Worm (Caenorhabditis elegans) whole organism, L4/young adult: ENCODE results near the gene F41C6.7.
"Not testable (repeated sequence)": the region's sequence is repeated elsewhere in the genome, so short reads cannot be mapped to it uniquely, and the experiment has no call there.

Experiments used
- W03F9.2 ChIP-seq: fragments of 150-350 bp; optimal IDR thresholded peaks from 2 replicates; lab custom pipeline; 2014; ENCODE audit warnings: missing biosample characterization, missing genetic modification characterization
- dao-5 ChIP-seq: sonication (generic microtip); optimal IDR thresholded peaks from 2 replicates; lab custom pipeline; 2016; ENCODE audit warnings: missing genotype, missing genetic modification characterization, moderate library complexity, missing compliant biosample characterization
- him-1 ChIP-seq: sonication (generic microtip); optimal IDR thresholded peaks from 2 replicates; lab custom pipeline; 2016; ENCODE audit warnings: missing genotype, missing genetic modification reagents, missing genetic modification characterization, missing compliant biosample characterization

F41C6.7 gene

DNA sequence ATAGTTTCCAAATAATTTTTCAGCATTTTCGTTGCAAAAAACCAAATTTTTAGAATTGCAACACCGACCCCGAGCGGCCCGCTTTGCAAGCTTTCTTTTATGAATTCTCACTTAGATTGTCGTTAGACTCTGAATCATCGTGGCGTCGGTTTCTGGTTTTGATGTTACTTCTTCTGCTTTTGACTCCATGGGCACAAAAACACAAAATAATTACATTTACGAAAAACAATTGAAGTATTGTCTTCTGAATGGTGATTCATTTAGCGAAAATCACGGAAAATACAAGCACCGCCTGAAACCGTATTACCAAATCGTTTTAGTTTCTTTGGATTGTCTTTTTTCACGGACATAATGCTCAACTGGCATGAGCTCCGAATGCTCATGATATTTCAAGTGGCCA lies 16.0 kb upstream of the F41C6.7 start, which contains the start of gene pes-23:
pes-23 (plus strand) TSS at position 301 of the 400 bp plus-strand sequence.
- TF ChIP-seq him-1 (tag; lab: Kevin White, UChicago) = no peak
- no peak for TF ChIP-seq W03F9.2 (tag; lab: Kevin White, UChicago)
- no peak for TF ChIP-seq dao-5 (tag; lab: Kevin White, UChicago)

DNA sequence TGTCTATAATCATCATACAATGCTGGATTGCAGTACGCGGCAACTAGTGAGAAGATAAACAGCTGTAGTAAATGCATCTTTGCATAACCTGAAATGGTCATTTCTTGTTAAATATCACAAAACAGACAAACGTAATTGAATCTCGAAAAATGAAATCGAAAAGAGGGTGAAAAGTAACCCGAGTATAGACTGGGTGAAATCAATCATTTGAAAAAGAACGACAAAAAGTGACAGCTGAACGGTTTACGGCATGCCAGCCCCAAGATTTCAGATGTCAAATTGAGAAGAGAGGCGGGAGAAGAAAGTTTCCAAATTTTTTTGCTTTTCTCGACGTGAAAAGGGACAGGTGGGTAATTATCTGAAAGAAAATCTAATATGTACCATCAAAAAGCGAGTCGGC lies 14.8 kb upstream of the F41C6.7 start, which contains the start of gene F14B8.4:
F14B8.4 (minus strand) TSS at position 101 of the 400 bp plus-strand sequence.
- TF ChIP-seq W03F9.2 (tag; lab: Kevin White, UChicago) = no peak
- no peak for TF ChIP-seq him-1 (tag; lab: Kevin White, UChicago)
- no peak for TF ChIP-seq dao-5 (tag; lab: Kevin White, UChicago)

DNA sequence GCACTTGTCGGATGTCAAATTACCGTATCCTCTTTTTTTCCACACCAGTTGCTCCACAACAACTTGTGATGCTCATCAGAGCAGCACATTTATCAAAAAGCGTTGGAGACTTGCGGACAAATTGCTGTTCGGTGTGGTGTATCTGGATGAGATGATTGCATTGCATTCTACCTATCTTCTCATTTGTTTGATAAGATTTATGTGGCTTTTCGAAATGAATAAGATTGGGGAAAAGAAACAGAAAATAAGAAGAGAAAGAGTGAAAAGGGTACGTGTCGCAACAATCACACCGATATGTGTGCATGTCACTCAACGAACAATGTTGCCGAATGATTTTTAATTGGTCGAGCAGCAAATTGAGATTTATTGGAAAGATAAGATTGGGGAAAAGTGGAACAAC lies 9.0 kb upstream of the F41C6.7 start:
- TF ChIP-seq dao-5 (tag; lab: Kevin White, UChicago) (no peak), him-1 (tag; lab: Kevin White, UChicago) (no peak), W03F9.2 (tag; lab: Kevin White, UChicago) (no peak)

DNA sequence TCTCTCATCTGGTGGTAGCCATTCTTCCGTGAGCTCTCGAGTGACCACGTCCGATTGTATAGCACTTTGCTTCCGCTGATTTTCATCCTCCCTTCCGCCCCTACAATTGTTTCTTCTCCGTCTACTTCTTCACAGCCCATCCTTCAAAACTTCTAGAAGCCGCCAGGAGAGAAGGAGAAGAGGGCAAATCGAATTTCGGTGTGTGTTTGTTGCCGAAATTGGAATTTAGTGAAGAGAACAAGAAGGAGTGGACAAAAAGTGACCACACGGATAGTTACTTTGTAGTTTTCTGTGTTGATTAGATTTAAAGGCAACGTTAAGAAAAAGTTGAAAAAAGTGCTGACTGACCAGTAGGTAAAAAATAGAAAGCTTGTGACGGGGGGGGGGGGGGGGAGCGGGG lies 8.0 kb upstream of the F41C6.7 start:
- TF ChIP-seq him-1 (tag; lab: Kevin White, UChicago) = no peak
- no peak for TF ChIP-seq dao-5 (tag; lab: Kevin White, UChicago)
- no peak for TF ChIP-seq W03F9.2 (tag; lab: Kevin White, UChicago)

DNA sequence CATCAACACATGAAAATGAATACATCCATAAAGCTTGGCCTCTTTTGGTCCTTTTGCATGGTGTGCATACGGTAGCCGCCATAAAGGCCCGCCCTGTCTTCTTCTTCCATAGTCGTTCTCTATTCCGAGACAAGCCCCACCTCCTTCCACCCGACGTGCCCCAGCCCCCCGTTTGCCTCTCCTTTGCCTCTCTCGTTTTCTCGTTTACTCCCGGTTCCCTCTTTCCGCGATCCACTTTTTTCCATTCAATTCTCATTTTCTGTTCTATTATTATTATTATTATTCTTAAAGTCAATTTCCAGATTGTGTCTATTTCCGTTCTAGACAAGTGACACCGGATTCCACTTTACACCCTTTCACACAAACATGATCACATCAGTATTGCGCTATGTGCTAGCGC lies 4.3 kb upstream of the F41C6.7 start, which contains the start of gene unc-6:
unc-6 (plus strand) TSS at position 301 of the 400 bp plus-strand sequence.
- TF ChIP-seq W03F9.2 (tag; lab: Kevin White, UChicago) = no peak
- TF ChIP-seq him-1 (tag; lab: Kevin White, UChicago) = no peak
- TF ChIP-seq dao-5 (tag; lab: Kevin White, UChicago) = no peak

DNA sequence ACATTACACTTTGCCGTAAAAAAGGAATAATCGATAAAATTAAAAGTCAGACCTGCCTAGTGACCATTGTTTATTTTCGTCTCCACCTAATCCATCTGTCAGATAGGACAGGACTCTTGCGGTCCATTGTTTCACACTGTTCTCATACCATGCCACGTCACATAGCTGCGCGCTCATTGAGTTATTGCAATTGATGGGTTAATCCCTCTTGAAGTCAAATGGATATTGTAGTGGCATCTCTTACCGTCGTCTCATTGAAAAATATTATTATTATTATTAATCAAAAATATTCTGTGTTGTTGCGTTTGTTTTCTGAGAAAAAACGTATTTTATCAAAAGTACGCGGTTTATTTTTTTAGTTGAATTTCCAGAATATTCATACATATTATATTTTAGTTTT lies 3.1 kb upstream of the F41C6.7 start:
- TF ChIP-seq dao-5 (tag; lab: Kevin White, UChicago) = no peak
- no peak for TF ChIP-seq W03F9.2 (tag; lab: Kevin White, UChicago)
- no peak for TF ChIP-seq him-1 (tag; lab: Kevin White, UChicago)

DNA sequence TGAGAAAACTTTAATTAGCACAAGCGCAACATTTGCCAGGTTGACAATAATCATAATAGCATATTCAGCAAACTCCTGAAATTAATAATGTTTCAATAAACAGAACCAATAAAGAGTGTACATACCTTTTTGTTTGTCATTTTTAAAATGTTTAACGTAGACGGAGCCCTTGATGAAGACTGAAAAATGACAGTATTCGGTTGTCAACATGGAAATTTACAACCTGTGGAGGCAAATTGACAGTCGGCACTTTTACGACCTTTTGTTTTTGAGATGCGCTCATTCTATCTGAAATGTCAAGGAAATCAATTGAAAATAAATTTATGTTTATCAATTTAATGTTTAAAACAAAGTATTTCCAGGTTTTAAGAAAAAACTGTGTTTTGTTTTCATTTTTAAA lies 638 bp downstream of the F41C6.7 start:
- TF ChIP-seq W03F9.2 (tag; lab: Kevin White, UChicago) (no peak), dao-5 (tag; lab: Kevin White, UChicago) (no peak), him-1 (tag; lab: Kevin White, UChicago) (no peak)

DNA sequence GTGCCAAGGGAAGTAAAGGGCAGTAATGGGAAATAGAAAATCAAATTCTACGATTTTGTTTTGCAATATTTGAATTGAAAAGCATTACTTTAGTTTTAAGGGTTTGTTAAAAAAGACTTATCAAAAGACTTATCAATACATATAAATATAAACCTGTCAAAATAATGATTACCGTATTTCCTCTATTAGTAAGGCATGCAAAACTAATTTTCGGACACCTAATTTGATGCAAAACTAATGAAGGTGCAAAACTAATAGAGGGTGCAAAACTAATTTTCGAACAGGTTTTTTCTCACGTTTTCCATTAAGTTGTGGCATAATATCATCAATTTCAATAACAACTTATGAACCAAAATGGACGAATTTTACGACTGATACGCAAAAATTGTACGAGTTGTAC lies 3.3 kb downstream of the F41C6.7 start, which contains the start of gene F41C6.6:
F41C6.6 (minus strand) TSS at position 101 of the 400 bp plus-strand sequence.
- not testable (repeated sequence) for TF ChIP-seq him-1, dao-5, W03F9.2 (tag; lab: Kevin White, UChicago)

DNA sequence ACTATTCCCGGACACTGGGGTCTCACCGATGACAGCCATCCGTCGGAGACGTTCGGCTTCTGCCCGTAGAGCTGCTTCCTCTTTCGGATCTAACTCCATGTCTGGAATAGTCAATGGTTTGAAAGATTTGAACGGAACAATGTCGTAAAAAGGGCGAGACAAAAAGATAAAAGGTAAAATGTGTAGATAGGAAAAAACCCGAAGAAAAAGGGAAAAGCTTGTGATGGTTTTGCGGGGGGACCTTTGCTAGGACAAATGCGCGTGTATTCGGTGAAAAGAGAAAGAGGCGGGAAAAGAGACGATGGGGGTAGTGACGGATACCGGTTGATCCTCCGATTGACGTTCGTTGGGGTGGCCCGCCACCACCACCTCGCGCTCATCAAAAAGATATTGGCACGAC lies 7.6 kb downstream of the F41C6.7 start, which contains the start of gene col-173:
col-173 (minus strand) TSS at position 101 of the 400 bp plus-strand sequence.
- TF ChIP-seq him-1 (tag; lab: Kevin White, UChicago) = no peak
- TF ChIP-seq dao-5 (tag; lab: Kevin White, UChicago) = no peak
- no peak for TF ChIP-seq W03F9.2 (tag; lab: Kevin White, UChicago)

DNA sequence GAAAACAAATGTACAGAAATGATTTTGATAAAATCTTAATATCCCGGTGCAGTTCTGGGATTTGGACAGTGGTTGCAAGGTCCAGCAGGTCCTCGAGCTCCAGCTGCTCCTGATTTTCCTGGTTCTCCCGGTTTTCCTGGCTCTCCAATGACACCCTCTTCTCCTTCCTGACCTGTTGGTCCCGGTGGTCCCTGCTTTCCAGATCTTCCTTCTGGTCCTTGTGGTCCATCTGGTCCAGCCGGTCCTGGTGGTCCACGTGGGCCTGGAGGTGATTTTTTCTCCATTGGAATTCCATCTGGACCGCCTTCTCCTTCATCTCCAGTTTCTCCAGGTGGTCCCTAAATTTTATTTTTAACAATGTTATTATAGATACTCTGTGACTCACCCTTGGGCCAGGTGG lies 9.8 kb downstream of the F41C6.7 start:
- no peak for TF ChIP-seq him-1 (tag; lab: Kevin White, UChicago)
- no peak for TF ChIP-seq W03F9.2 (tag; lab: Kevin White, UChicago)
- no peak for TF ChIP-seq dao-5 (tag; lab: Kevin White, UChicago)

DNA sequence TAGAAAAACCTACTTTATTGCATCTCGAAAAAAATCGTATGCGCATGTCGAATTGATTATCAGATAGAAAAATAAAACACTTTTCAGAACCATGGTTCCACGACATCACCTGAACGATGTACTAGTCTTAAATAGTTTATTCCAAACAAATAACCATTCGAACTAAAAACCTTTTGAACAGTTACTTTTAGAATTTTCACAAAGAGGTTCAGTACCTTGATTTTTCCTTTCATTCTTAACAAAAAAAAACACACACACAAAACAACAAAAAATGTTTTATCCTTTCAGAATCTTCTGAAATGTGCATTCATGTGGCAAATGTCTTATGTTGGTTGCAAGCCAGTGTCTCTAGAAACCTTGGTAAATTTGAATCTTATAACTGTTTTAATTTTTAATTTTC lies 10.4 kb downstream of the F41C6.7 start, which contains the start of gene F41C6.4:
F41C6.4 (minus strand) TSS at position 101 of the 400 bp plus-strand sequence.
- no peak for TF ChIP-seq him-1 (tag; lab: Kevin White, UChicago)
- TF ChIP-seq W03F9.2 (tag; lab: Kevin White, UChicago) = no peak
- TF ChIP-seq dao-5 (tag; lab: Kevin White, UChicago) = no peak

DNA sequence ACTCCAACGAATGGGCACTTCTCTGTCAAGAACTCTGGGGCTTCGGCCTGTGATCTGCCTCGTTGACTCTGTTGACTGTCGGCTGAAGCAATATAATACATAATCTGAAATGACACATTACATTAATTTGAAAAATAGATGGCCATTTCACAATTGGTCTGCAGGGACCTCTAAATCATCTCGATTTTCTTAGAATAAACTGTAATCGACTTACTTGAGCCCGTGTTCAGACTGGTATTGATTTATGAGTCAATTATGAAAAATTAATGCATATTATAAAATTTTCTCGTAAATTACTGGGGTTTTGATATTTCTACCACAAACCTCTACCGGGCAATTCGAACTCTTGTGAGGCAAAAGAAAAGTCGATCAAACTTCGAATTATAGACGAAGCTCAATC lies 16.4 kb downstream of the F41C6.7 start, which contains the start of gene C53B7.6:
C53B7.6 (minus strand) TSS at position 101 of the 400 bp plus-strand sequence.
- not testable (repeated sequence) for TF ChIP-seq W03F9.2, him-1, dao-5 (tag; lab: Kevin White, UChicago)

DNA sequence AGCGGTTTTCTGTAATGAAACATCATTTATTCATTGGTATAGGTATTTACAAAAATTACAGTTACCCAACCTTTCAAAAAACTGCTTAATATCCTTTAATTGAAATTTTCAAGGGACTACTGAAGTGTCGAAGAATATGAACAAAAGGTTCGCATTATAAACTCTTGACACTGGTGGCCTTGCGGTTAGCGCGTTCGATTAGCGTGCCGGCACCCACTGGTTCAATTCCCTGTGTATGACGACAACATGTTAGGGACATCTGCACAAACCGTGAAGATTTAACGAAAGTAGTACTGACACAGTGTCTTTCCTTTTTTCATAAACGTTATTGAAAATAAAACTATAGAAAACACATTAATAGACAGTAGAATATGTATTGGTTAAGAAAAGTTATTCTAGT lies 17.4 kb downstream of the F41C6.7 start:
- TF ChIP-seq W03F9.2 (tag; lab: Kevin White, UChicago) (peak; percentile 47), dao-5 (tag; lab: Kevin White, UChicago) (peak; percentile 85), him-1 (tag; lab: Kevin White, UChicago) (no peak)

DNA sequence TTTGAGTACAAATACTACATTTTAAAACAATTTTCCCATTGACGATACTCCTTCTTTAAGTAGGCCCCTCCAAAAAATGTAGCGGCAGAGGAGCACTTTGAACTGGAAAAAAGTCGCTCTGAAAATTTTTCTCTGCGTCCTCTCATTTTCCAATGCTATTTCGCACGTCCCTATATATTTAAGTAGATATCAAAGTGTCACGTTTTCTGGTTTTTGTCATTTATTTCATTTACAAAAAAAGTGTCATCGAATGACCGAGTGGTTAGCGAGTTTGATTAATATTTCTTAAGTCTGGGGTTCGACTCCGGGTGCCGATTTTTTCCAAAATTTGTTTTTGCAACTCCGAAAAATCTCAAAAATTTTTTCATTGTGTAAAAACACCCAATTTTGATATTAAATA lies 18.2 kb downstream of the F41C6.7 start:
- TF ChIP-seq dao-5 (tag; lab: Kevin White, UChicago) (no peak), W03F9.2 (tag; lab: Kevin White, UChicago) (no peak), him-1 (tag; lab: Kevin White, UChicago) (no peak)
